Worm (Caenorhabditis elegans): Measurements from ENCODE around the gene far-8.

- TF ChIP-seq ztf-29 (GFP tag; IDR thresholded peaks at IDR 0.05) (no peak), flt-1 (GFP tag; IDR thresholded peaks at IDR 0.05) (no peak), med-1 (GFP tag; optimal IDR thresholded peaks at IDR 0.05; ENCODE audit: insufficient read depth) (no peak), T22C8.4 (GFP tag; IDR thresholded peaks at IDR 0.05) (no peak), klf-2 (GFP tag; conservative IDR thresholded peaks at IDR 0.05) (no peak), tab-1 (GFP tag; IDR thresholded peaks at IDR 0.05) (no peak), ztf-23 (GFP tag; IDR thresholded peaks at IDR 0.05) (no peak), cog-1 (tag; optimal IDR thresholded peaks at IDR 0.05) (no peak), ref-1 (GFP tag; conservative IDR thresholded peaks at IDR 0.05) (no peak)
Measured at ce11 chrIII:797507-797906, 45.2 kb upstream of the far-8 start.

All from whole organism, midembryonic.